Fruit fly (Drosophila melanogaster): Measurements from ENCODE around the gene Ant2.
A peak's percentile ranks its signal among the peaks of the same experiment; 100 is the strongest.

DNA sequence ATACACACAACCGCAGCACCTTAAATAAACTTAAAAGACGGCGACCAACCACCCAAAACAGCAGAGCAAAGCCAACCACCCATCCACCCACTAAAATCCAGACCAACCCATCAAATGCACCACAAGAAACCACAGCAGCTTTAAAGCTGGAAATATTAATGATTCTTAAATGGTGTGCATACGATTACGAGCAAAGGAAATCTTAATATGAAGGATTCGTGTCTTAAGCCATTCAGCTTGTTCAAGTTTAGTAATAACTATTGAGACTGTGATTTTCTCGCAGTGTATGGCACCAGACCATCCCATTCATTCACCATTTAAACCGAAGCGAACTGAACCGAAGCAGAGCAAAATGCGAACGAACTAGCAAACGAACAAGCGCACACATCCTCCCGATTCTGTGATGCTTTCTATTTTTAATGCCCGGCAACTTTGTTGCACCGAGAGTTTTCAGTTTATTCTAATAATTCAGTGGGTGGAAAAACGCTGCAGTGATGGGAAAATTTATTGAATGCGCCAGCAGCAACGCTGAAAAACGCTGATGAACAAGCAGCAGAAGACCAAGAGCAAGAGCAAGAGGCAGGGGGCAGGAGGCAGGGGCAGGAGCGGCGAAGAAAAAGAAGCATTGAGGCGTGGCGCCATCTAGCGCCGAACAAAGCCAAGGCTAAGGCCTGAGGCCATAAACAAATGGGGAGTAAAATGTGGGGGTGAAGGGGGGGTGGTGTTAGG lies 49.1 kb downstream of the Ant2 start:
- TF ChIP-seq EcR (GFP tag; optimal IDR thresholded peaks at IDR 0.05) (no peak), CG17806 (tag; optimal IDR thresholded peaks at IDR 0.05) (peak; percentile 71), Pif1B (GFP tag; optimal IDR thresholded peaks at IDR 0.05) (peak; percentile 59), Ets98B (GFP tag; IDR thresholded peaks at IDR 0.05) (peak; percentile 91)

Data from whole organism, pupa.